Worm (Caenorhabditis elegans) whole organism, L4/young adult: ENCODE measurements around the gene C01B10.3.

ENCODE experiments used
- W03F9.2 ChIP-seq: fragments of 150-350 bp; optimal IDR thresholded peaks from 2 replicates; lab custom pipeline; 2014; ENCODE audit warnings: missing biosample characterization, missing genetic modification characterization
- dao-5 ChIP-seq: sonication (generic microtip); optimal IDR thresholded peaks from 2 replicates; lab custom pipeline; 2016; ENCODE audit warnings: missing genotype, missing genetic modification characterization, moderate library complexity, missing compliant biosample characterization
- him-1 ChIP-seq: sonication (generic microtip); optimal IDR thresholded peaks from 2 replicates; lab custom pipeline; 2016; ENCODE audit warnings: missing genotype, missing genetic modification reagents, missing genetic modification characterization, missing compliant biosample characterization

- no peak for TF ChIP-seq him-1 (tag; lab: Kevin White, UChicago)
- no peak for TF ChIP-seq W03F9.2 (tag; lab: Kevin White, UChicago)
- no peak for TF ChIP-seq dao-5 (tag; lab: Kevin White, UChicago)
These were observed 2.2 kb upstream of the C01B10.3 start, which contains the start of gene C01B10.44 for ce11 chrIV:6623390-6623789.
